Fruit fly (Drosophila melanogaster): ENCODE data around the gene Csk.

DNA sequence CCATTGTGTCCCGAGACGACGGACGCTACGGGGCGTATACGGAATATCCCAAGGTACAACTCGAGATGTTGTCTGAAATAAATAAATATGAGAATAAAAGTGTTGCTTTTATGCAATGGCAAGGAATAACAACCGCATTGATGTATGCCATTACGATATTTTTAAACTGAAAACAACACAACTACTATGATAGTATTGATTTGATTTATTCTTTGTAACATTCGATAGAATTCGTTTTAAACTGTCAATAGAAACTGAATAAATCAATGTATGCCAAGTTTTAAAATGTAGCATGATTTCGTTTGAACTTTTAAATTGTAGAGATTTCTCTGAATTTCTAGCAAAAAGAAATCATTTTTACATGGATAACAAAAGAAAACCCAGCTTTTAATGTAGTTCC is 45.7 kb upstream of the Csk start, which contains the start of gene CG14717:
- TF ChIP-seq Ets96B (tag; optimal IDR thresholded peaks at IDR 0.05) (no peak), topi (GFP tag; optimal IDR thresholded peaks at IDR 0.05) (no peak), acj6 (GFP tag; optimal IDR thresholded peaks at IDR 0.05) (no peak), Gug (GFP tag; IDR thresholded peaks at IDR 0.05) (no peak), svp (GFP tag) (no peak), CG6163 (GFP tag; IDR thresholded peaks at IDR 0.05) (no peak), Sox15 (GFP tag; optimal IDR thresholded peaks at IDR 0.05) (no peak), Sox102F (GFP tag; optimal IDR thresholded peaks at IDR 0.05) (no peak), CG1621 (tag; optimal IDR thresholded peaks at IDR 0.05) (no peak), CG6854 (GFP tag; optimal IDR thresholded peaks at IDR 0.05) (no peak), net (GFP tag; optimal IDR thresholded peaks at IDR 0.05) (no peak), pdm3 (GFP tag; optimal IDR thresholded peaks at IDR 0.05) (no peak), CG6808 (GFP tag; optimal IDR thresholded peaks at IDR 0.05) (no peak)
